Fruit fly (Drosophila melanogaster) whole organism, prepupa: ENCODE measurements around the gene CG6431.

Experiments used
- CG15336 ChIP-seq: fragments of 200-800 bp; sonication (Bioruptor generic); IDR thresholded peaks from 2 replicates; pipeline ENCODE4 v1.3.6; 2022; ENCODE audit warnings: missing biosample characterization, missing genetic modification characterization
- Eip75B ChIP-seq: fragments of 200-800 bp; sonication (Bioruptor generic); optimal IDR thresholded peaks from 3 replicates; lab custom pipeline; 2016; ENCODE audit warnings: missing biosample characterization, missing genetic modification characterization
- Hr39 ChIP-seq: fragments of 200-800 bp; sonication (Bioruptor generic); optimal IDR thresholded peaks from 2 replicates; lab custom pipeline; 2016; ENCODE audit warnings: missing biosample characterization, missing genetic modification characterization

- TF ChIP-seq Hr39 (GFP tag; lab: Kevin White, UChicago): no peak
- no peak for TF ChIP-seq Eip75B
- TF ChIP-seq CG15336: no peak
These were observed 2.5 kb upstream of the CG6431 start for dm6 chr2L:10721535-10721934.
